Worm (Caenorhabditis elegans) whole organism, L1 larva: Measurements from ENCODE around the gene fip-1.

Experiments used
- C04F5.9 ChIP-seq: sonication (generic microtip); optimal IDR thresholded peaks from 2 replicates; lab custom pipeline; 2016; ENCODE audit warnings: missing genetic modification characterization, missing compliant biosample characterization
- C16A3.4 ChIP-seq: fragments of 150-350 bp; optimal IDR thresholded peaks from 2 replicates; lab custom pipeline; 2014; ENCODE audit warnings: missing biosample characterization, missing genetic modification characterization
- F16B12.6 ChIP-seq: fragments of 150-350 bp; optimal IDR thresholded peaks from 2 replicates; lab custom pipeline; 2014; ENCODE audit warnings: missing biosample characterization, missing genetic modification characterization
- aha-1 ChIP-seq: fragments of 150-350 bp; optimal IDR thresholded peaks from 2 replicates; lab custom pipeline; 2014; ENCODE audit warnings: missing biosample characterization, missing genetic modification characterization
- aly-2 ChIP-seq: fragments of 150-350 bp; optimal IDR thresholded peaks from 2 replicates; lab custom pipeline; 2014; ENCODE audit warnings: missing biosample characterization, missing genetic modification characterization
- ama-1 ChIP-seq: fragments of 150-350 bp; optimal IDR thresholded peaks from 2 replicates; lab custom pipeline; 2014
- blmp-1 ChIP-seq: fragments of 150-350 bp; optimal IDR thresholded peaks from 2 replicates; lab custom pipeline; 2014; ENCODE audit warnings: missing biosample characterization, missing genetic modification characterization
- ceh-63 ChIP-seq: fragments of 200-800 bp; sonication (Bioruptor generic); optimal IDR thresholded peaks from 2 replicates; lab custom pipeline; 2018; ENCODE audit warnings: mild to moderate bottlenecking, missing genetic modification characterization, missing compliant biosample characterization
- ceh-88 ChIP-seq: fragments of 200-800 bp; sonication (Bioruptor generic); IDR thresholded peaks from 2 replicates; pipeline ENCODE4 v1.3.6; 2022; ENCODE audit warnings: missing genetic modification characterization, missing compliant biosample characterization
- ceh-90 ChIP-seq: sonication (generic microtip); optimal IDR thresholded peaks from 2 replicates; lab custom pipeline; 2016; ENCODE audit warnings: missing genetic modification characterization, missing compliant biosample characterization
- ces-1 ChIP-seq: fragments of 150-350 bp; optimal IDR thresholded peaks from 2 replicates; lab custom pipeline; 2014; ENCODE audit warnings: missing biosample characterization, missing genetic modification reagents, missing genetic modification characterization
- dpl-1 ChIP-seq, 3 experiments: fragments of 150-350 bp in 2 of 3; sonication (generic microtip) in 1 of 3; optimal IDR thresholded peaks; 2 replicates each; lab custom pipeline; 2014 to 2017; ENCODE audit warnings: missing biosample characterization in 3 of 3, missing genetic modification characterization in 3 of 3, missing genetic modification reagents in 3 of 3
- dsc-1 ChIP-seq: sonication (generic microtip); optimal IDR thresholded peaks from 2 replicates; lab custom pipeline; 2016; ENCODE audit warnings: mild to moderate bottlenecking, missing genetic modification characterization, missing compliant biosample characterization
- efl-1 ChIP-seq, 4 experiments: fragments of 150-350 bp; optimal IDR thresholded peaks in 3 of 4; peaks in 1 of 4; 1 replicate in 1 of 4; 2 replicates in 3 of 4; lab custom pipeline; 2014; ENCODE audit warnings: missing biosample characterization in 2 of 4, missing genetic modification characterization in 2 of 4, missing genetic modification reagents in 2 of 4
- efl-3 ChIP-seq: fragments of 200-800 bp; sonication (Bioruptor generic); optimal IDR thresholded peaks from 2 replicates; lab custom pipeline; 2018; ENCODE audit warnings: mild to moderate bottlenecking, missing genetic modification characterization, missing compliant biosample characterization
- egl-13 ChIP-seq: sonication (generic microtip); optimal IDR thresholded peaks from 2 replicates; lab custom pipeline; 2016; ENCODE audit warnings: missing genotype, missing genetic modification reagents, missing genetic modification characterization, missing compliant biosample characterization
- elt-3 ChIP-seq, 6 experiments: fragments of 150-350 bp in 1 of 6; sonication (generic microtip); optimal IDR thresholded peaks; 2 replicates each; lab custom pipeline; 2017 to 2018; ENCODE audit warnings: missing biosample characterization in 6 of 6, missing genetic modification characterization in 6 of 6, inconsistent platforms in 1 of 6
- ets-5 ChIP-seq: fragments of 200-800 bp; sonication (Bioruptor generic); IDR thresholded peaks from 2 replicates; pipeline ENCODE4 v1.3.6; 2022; ENCODE audit warnings: missing genetic modification characterization, missing compliant biosample characterization
- fkh-10 ChIP-seq: sonication (generic microtip); optimal IDR thresholded peaks from 2 replicates; lab custom pipeline; 2017; ENCODE audit warnings: missing biosample characterization, missing genetic modification reagents, missing genetic modification characterization
- fkh-8 ChIP-seq: sonication (generic microtip); optimal IDR thresholded peaks from 2 replicates; lab custom pipeline; 2016; ENCODE audit warnings: mild to moderate bottlenecking, missing genetic modification characterization, missing compliant biosample characterization
- hlh-4 ChIP-seq: sonication (generic microtip); optimal IDR thresholded peaks from 2 replicates; lab custom pipeline; 2016; ENCODE audit warnings: mild to moderate bottlenecking, missing genetic modification characterization, missing compliant biosample characterization
- hpl-2 ChIP-seq: fragments of 150-350 bp; optimal IDR thresholded peaks from 2 replicates; lab custom pipeline; 2014; ENCODE audit warnings: missing biosample characterization, missing genetic modification reagents, missing genetic modification characterization
- jun-1 ChIP-seq: fragments of 150-350 bp; optimal IDR thresholded peaks from 2 replicates; lab custom pipeline; 2014; ENCODE audit warnings: missing biosample characterization, missing genetic modification reagents, missing genetic modification characterization
- lin-13 ChIP-seq: fragments of 150-350 bp; optimal IDR thresholded peaks from 2 replicates; lab custom pipeline; 2014; ENCODE audit warnings: missing biosample characterization, missing genetic modification reagents, missing genetic modification characterization
- lin-35 ChIP-seq, 2 experiments: fragments of 150-350 bp; optimal IDR thresholded peaks; 2 replicates each; lab custom pipeline; 2014; ENCODE audit warnings: missing biosample characterization in 2 of 2, missing genetic modification characterization in 2 of 2, missing genetic modification reagents in 2 of 2
- lin-39 ChIP-seq: fragments of 150-350 bp; optimal IDR thresholded peaks from 2 replicates; lab custom pipeline; 2014; ENCODE audit warnings: missing biosample characterization, missing genetic modification reagents, missing genetic modification characterization
- lir-3 ChIP-seq: sonication (generic microtip); optimal IDR thresholded peaks from 2 replicates; lab custom pipeline; 2016; ENCODE audit warnings: mild to moderate bottlenecking, missing genetic modification characterization, moderate library complexity, missing compliant biosample characterization; ENCODE audit not compliant: poor library complexity
- lsy-2 ChIP-seq, 2 experiments: fragments of 150-350 bp; optimal IDR thresholded peaks; 2 replicates each; lab custom pipeline; 2014; ENCODE audit warnings: missing biosample characterization in 2 of 2, missing genetic modification characterization in 2 of 2
- mab-9 ChIP-seq: fragments of 200-800 bp; sonication (Bioruptor generic); IDR thresholded peaks from 2 replicates; pipeline ENCODE4 v1.3.6; 2022; ENCODE audit warnings: missing genetic modification reagents, missing genetic modification characterization, missing compliant biosample characterization
- nhr-11 ChIP-seq: fragments of 150-350 bp; optimal IDR thresholded peaks from 2 replicates; lab custom pipeline; 2014; ENCODE audit warnings: missing biosample characterization, missing genetic modification characterization
- nhr-12 ChIP-seq: sonication (generic microtip); optimal IDR thresholded peaks from 2 replicates; lab custom pipeline; 2017; ENCODE audit warnings: missing biosample characterization, missing genetic modification characterization
- nhr-19 ChIP-seq: fragments of 200-800 bp; sonication (Bioruptor generic); conservative IDR thresholded peaks from 2 replicates; pipeline ENCODE4 v1.3.6; 2022; ENCODE audit warnings: missing genetic modification characterization, missing compliant biosample characterization
- nhr-20 ChIP-seq: sonication (generic microtip); optimal IDR thresholded peaks from 2 replicates; lab custom pipeline; 2016; ENCODE audit warnings: mild to moderate bottlenecking, missing genetic modification characterization, missing compliant biosample characterization
- nhr-237 ChIP-seq: fragments of 150-350 bp; optimal IDR thresholded peaks from 2 replicates; lab custom pipeline; 2014; ENCODE audit warnings: missing biosample characterization, missing genetic modification characterization
- nhr-28 ChIP-seq: fragments of 150-350 bp; optimal IDR thresholded peaks from 2 replicates; lab custom pipeline; 2014; ENCODE audit warnings: missing biosample characterization, missing genetic modification characterization
- nhr-77 ChIP-seq: fragments of 150-350 bp; optimal IDR thresholded peaks from 2 replicates; lab custom pipeline; 2014; ENCODE audit warnings: missing biosample characterization, missing genetic modification characterization
- nhr-84 ChIP-seq: sonication (generic microtip); optimal IDR thresholded peaks from 2 replicates; lab custom pipeline; 2017; ENCODE audit warnings: missing biosample characterization, missing genetic modification characterization
- nhr-90 ChIP-seq: sonication (generic microtip); optimal IDR thresholded peaks from 2 replicates; lab custom pipeline; 2016; ENCODE audit warnings: mild to moderate bottlenecking, missing genetic modification characterization, missing compliant biosample characterization; ENCODE audit not compliant: poor library complexity
- pax-3 ChIP-seq: fragments of 200-800 bp; sonication (Bioruptor generic); optimal IDR thresholded peaks from 2 replicates; lab custom pipeline; 2018; ENCODE audit warnings: mild to moderate bottlenecking, missing genetic modification characterization, moderate library complexity, missing compliant biosample characterization
- pqm-1 ChIP-seq: sonication (generic microtip); optimal IDR thresholded peaks from 3 replicates; lab custom pipeline; 2017; ENCODE audit warnings: missing biosample characterization, missing genetic modification characterization
- rnt-1 ChIP-seq: sonication (generic microtip); optimal IDR thresholded peaks from 2 replicates; lab custom pipeline; 2016; ENCODE audit warnings: mild to moderate bottlenecking, missing genetic modification characterization, moderate library complexity, missing compliant biosample characterization
- skn-1 ChIP-seq: fragments of 150-350 bp; optimal IDR thresholded peaks from 2 replicates; lab custom pipeline; 2014; ENCODE audit warnings: missing biosample characterization, missing genetic modification characterization
- snpc-4 ChIP-seq: fragments of 150-350 bp; optimal IDR thresholded peaks from 2 replicates; lab custom pipeline; 2014; ENCODE audit warnings: missing biosample characterization, missing genetic modification characterization
- snu-23 ChIP-seq: sonication (generic microtip); optimal IDR thresholded peaks from 2 replicates; lab custom pipeline; 2016; ENCODE audit warnings: missing genetic modification characterization, missing compliant biosample characterization
- sox-4 ChIP-seq: sonication (generic microtip); optimal IDR thresholded peaks from 2 replicates; lab custom pipeline; 2016; ENCODE audit warnings: missing genetic modification characterization, missing compliant biosample characterization
- sptf-1 ChIP-seq: fragments of 150-350 bp; optimal IDR thresholded peaks from 2 replicates; lab custom pipeline; 2014; ENCODE audit warnings: missing biosample characterization, missing genetic modification characterization
- tlp-1 ChIP-seq: fragments of 150-350 bp; optimal IDR thresholded peaks from 2 replicates; lab custom pipeline; 2014; ENCODE audit warnings: missing biosample characterization, missing genetic modification characterization
- unc-30 ChIP-seq: sonication (generic microtip); optimal IDR thresholded peaks from 2 replicates; lab custom pipeline; 2017; ENCODE audit warnings: missing biosample characterization, missing genetic modification characterization
- unc-62 ChIP-seq: fragments of 150-350 bp; optimal IDR thresholded peaks from 2 replicates; lab custom pipeline; 2014; ENCODE audit warnings: missing biosample characterization, missing genetic modification reagents, missing genetic modification characterization
- unc-86 ChIP-seq: sonication (generic microtip); optimal IDR thresholded peaks from 2 replicates; lab custom pipeline; 2016; ENCODE audit warnings: missing genetic modification characterization, missing compliant biosample characterization
- vab-15 ChIP-seq: sonication (generic microtip); optimal IDR thresholded peaks from 2 replicates; lab custom pipeline; 2017; ENCODE audit warnings: missing genotype, mild to moderate bottlenecking, missing genetic modification characterization, missing compliant biosample characterization
- xbp-1 ChIP-seq: sonication (generic microtip); optimal IDR thresholded peaks from 2 replicates; lab custom pipeline; 2016; ENCODE audit warnings: missing genetic modification characterization, missing compliant biosample characterization
- zip-4 ChIP-seq: fragments of 200-800 bp; sonication (Bioruptor generic); optimal IDR thresholded peaks from 2 replicates; lab custom pipeline; 2018; ENCODE audit warnings: mild to moderate bottlenecking, missing genetic modification characterization, moderate library complexity, missing compliant biosample characterization
- ztf-4 ChIP-seq: fragments of 150-350 bp; optimal IDR thresholded peaks from 2 replicates; lab custom pipeline; 2014; ENCODE audit warnings: missing biosample characterization, missing genetic modification characterization

The fip-1 gene

DNA sequence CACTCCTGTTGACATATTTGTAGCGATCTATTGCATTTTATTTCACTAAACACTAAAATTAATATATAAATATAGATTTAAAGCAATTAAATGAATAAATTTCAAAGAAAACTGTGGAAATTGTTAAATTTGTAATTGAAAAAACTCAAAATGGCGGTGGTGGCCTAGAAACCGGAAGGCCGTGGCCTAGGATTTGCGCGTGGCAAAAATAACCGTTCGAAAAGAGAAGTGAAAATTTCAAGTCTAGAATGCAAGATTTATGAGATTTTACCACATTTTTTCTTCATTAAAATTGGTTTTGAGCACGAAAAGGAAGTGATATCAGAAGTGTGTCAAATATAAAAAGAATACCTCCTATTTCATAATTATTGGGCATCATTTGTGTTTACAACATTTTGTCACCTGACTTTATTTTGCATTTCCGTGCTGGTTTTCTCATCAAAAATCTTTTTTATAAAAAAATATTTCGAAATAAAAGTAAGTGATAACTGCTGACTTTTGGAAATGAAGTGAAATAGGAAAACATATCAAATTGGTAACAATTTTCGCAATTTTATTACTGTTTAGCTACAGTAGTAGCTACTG lies 44.2 kb downstream of the fip-1 start, which contains the start of gene fli-1 (continued):
- TF ChIP-seq ets-5 (no peak), lin-39 (tag; lab: Kevin White, UChicago) (no peak), C16A3.4 (no peak), lin-35 (GFP tag; optimal IDR thresholded peaks at IDR 0.05; lab: Kevin White, UChicago) (peak in 1 of 2 experiments; percentile 32), hlh-4 (tag; lab: Kevin White, UChicago) (no peak), lir-3 (tag; lab: Kevin White, UChicago) (peak; percentile 38), nhr-20 (no peak), dpl-1 (GFP tag; optimal IDR thresholded peaks at IDR 0.05; lab: Kevin White, UChicago) (peak in 1 of 3 experiments; percentile 36), F16B12.6 (tag; lab: Kevin White, UChicago) (no peak), rnt-1 (tag; lab: Kevin White, UChicago) (peak; percentile 77), efl-1 (optimal IDR thresholded peaks at IDR 0.05; lab: Kevin White, UChicago) (peak; percentile 0 to 40), efl-1 (GFP tag; optimal IDR thresholded peaks at IDR 0.05 in 1 of 2; lab: Kevin White, UChicago) (peak; percentile 36 to 42), egl-13 (no peak), ceh-63 (GFP tag; lab: Kevin White, UChicago) (no peak), ces-1 (GFP tag; lab: Kevin White, UChicago) (no peak), snpc-4 (no peak), elt-3 (tag; optimal IDR thresholded peaks at IDR 0.05; lab: Kevin White, UChicago) (no peak), mab-9 (GFP tag; lab: Robert Waterston, UW) (no peak), fkh-8 (tag; lab: Kevin White, UChicago) (peak; percentile 11), unc-86 (tag; lab: Kevin White, UChicago) (no peak), nhr-77 (no peak), nhr-84 (no peak), fkh-10 (GFP tag; lab: Kevin White, UChicago) (no peak), lin-13 (no peak), nhr-12 (tag; lab: Kevin White, UChicago) (no peak), blmp-1 (tag; lab: Kevin White, UChicago) (peak; percentile 22), tlp-1 (no peak), lsy-2 (tag; optimal IDR thresholded peaks at IDR 0.05; lab: Kevin White, UChicago) (peak; percentile 7 to 33), nhr-19 (GFP tag; lab: Robert Waterston, UW) (no peak), ztf-4 (tag; lab: Kevin White, UChicago) (no peak), unc-30 (tag; lab: Kevin White, UChicago) (no peak), pqm-1 (no peak), dsc-1 (tag; lab: Kevin White, UChicago) (peak; percentile 3), pax-3 (tag; lab: Kevin White, UChicago) (no peak), aha-1 (no peak), aly-2 (tag; lab: Kevin White, UChicago) (no peak), skn-1 (peak; percentile 16), vab-15 (tag; lab: Kevin White, UChicago) (no peak), ceh-88 (GFP tag; lab: Robert Waterston, UW) (no peak), ceh-90 (tag; lab: Kevin White, UChicago) (peak; percentile 60), nhr-237 (tag; lab: Kevin White, UChicago) (no peak), C04F5.9 (tag; lab: Kevin White, UChicago) (no peak), sptf-1 (tag; lab: Kevin White, UChicago) (no peak), unc-62 (GFP tag; lab: Kevin White, UChicago) (no peak), jun-1 (tag; lab: Kevin White, UChicago) (no peak), ama-1 (lab: Kevin White, UChicago) (no peak), nhr-11 (tag; lab: Kevin White, UChicago) (no peak), sox-4 (tag; lab: Kevin White, UChicago) (no peak), xbp-1 (tag; lab: Kevin White, UChicago) (no peak), zip-4 (GFP tag; lab: Kevin White, UChicago) (no peak), snu-23 (peak; percentile 28), efl-3 (GFP tag; lab: Kevin White, UChicago) (no peak), nhr-90 (tag; lab: Kevin White, UChicago) (peak; percentile 35), nhr-28 (tag; lab: Kevin White, UChicago) (no peak), hpl-2 (GFP tag; lab: Kevin White, UChicago) (no peak)
